Fruit fly (Drosophila melanogaster): ENCODE data around the gene CG13295.

Gene CG13295

DNA sequence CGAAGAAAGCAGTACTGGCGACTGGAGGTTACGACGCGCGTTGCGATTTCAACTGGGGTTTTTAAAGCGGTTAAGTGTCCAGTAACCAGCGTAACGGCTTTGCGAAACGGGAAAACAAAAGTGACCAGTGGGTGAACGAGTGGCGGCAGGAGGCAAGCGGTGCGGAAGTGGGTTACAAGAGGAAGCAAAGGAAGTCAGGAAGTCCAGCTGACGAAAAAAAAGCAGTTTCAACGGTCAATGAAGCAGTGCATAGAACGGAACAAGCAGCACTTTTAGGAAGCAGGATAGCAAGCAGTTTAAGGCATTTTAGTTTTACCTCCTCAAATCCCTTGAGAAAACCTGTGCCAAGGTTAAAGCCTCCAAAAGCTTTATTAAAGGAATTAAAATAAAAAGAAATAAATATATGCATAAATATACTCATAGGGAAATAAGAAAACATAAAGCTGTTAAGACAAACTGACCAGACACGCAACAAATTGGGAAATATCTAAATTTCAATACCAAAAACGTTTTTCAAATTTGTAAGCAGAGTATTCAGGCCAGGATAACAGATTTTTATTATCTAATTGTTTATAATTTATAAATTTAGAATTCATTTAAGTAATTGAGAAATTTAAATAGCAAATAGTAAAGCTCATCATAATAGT is 15.9 kb downstream of the CG13295 start, which contains the start of gene CG6592 (continued):
- TF ChIP-seq CG17568 (GFP tag; optimal IDR thresholded peaks at IDR 0.05) (peak; percentile 24), Elba2 (GFP tag; optimal IDR thresholded peaks at IDR 0.05) (peak; percentile 65), Poxn (GFP tag; IDR thresholded peaks at IDR 0.05) (no peak), CG10366 (GFP tag; IDR thresholded peaks at IDR 0.05) (peak; percentile 36; the same call in 1 of the 2 replicates), CG17328 (GFP tag; IDR thresholded peaks at IDR 0.05) (peak; percentile 76), CG17912 (GFP tag; optimal IDR thresholded peaks at IDR 0.05) (no peak), CG15011 (GFP tag; optimal IDR thresholded peaks at IDR 0.05) (no peak), CG13624 (GFP tag; optimal IDR thresholded peaks at IDR 0.05) (peak; percentile 19), CG1602 (GFP tag; optimal IDR thresholded peaks at IDR 0.05) (peak; percentile 48), sim (GFP tag; IDR thresholded peaks at IDR 0.05) (0 out of 2 replicates have a peak, but pooled peaks have one; percentile 33), CG1233 (GFP tag; optimal IDR thresholded peaks at IDR 0.05) (peak; percentile 64), CG10431 (GFP tag; optimal IDR thresholded peaks at IDR 0.05) (peak; percentile 3), CG6791 (GFP tag; IDR thresholded peaks at IDR 0.05; ENCODE audit: partially characterized antibody) (no peak), Ets65A (GFP tag) (peak; percentile 98), CG32532 (GFP tag; IDR thresholded peaks at IDR 0.05) (no peak), CG8388 (GFP tag; optimal IDR thresholded peaks at IDR 0.05) (no peak), Vsx1 (GFP tag; optimal IDR thresholded peaks at IDR 0.05) (no peak), CG10274 (GFP tag; optimal IDR thresholded peaks at IDR 0.05) (no peak), Hr51 (GFP tag; optimal IDR thresholded peaks at IDR 0.05) (peak in 1 of 2 experiments; percentile 14), CG17829 (tag; optimal IDR thresholded peaks at IDR 0.05) (peak; percentile 15), Ssrp (tag; optimal IDR thresholded peaks at IDR 0.05) (peak; percentile 20), gce (GFP tag; IDR thresholded peaks at IDR 0.05) (no peak), jing (GFP tag; optimal IDR thresholded peaks at IDR 0.05) (peak; percentile 5), org-1 (GFP tag; optimal IDR thresholded peaks at IDR 0.05) (peak; percentile 32), CG34422 (GFP tag; IDR thresholded peaks at IDR 0.05) (peak; percentile 22; the same call in 1 of the 3 replicates), CG12942 (GFP tag; optimal IDR thresholded peaks at IDR 0.05) (peak; percentile 14), NFAT (GFP tag; IDR thresholded peaks at IDR 0.05) (0 out of 2 replicates have a peak, but pooled peaks have one; percentile 5), BEAF-32 (GFP tag; optimal IDR thresholded peaks at IDR 0.05) (peak; percentile 11), CG7987 (GFP tag; optimal IDR thresholded peaks at IDR 0.05) (no peak), cad (GFP tag; optimal IDR thresholded peaks at IDR 0.05) (no peak), CG4820 (GFP tag; optimal IDR thresholded peaks at IDR 0.05) (peak; percentile 16), CG9876 (GFP tag; optimal IDR thresholded peaks at IDR 0.05) (peak; percentile 77), slp2 (GFP tag; optimal IDR thresholded peaks at IDR 0.05) (peak; percentile 4), dati (GFP tag; IDR thresholded peaks at IDR 0.05) (0 out of 2 replicates have a peak, but pooled peaks have one; percentile 34), chif (GFP tag; optimal IDR thresholded peaks at IDR 0.05) (peak; percentile 36 to 77), CG31224 (GFP tag; IDR thresholded peaks at IDR 0.05) (no peak), ci (GFP tag; IDR thresholded peaks at IDR 0.05) (peak; percentile 43; the same call in 1 of the 3 replicates), Chrac-16 (GFP tag; optimal IDR thresholded peaks at IDR 0.05) (peak; percentile 37), sima (GFP tag; optimal IDR thresholded peaks at IDR 0.05) (no peak), CG12155 (GFP tag; optimal IDR thresholded peaks at IDR 0.05) (no peak), Sin3A (optimal IDR thresholded peaks at IDR 0.05) (no peak), CG16863 (GFP tag; optimal IDR thresholded peaks at IDR 0.05) (peak; percentile 24), CG4424 (GFP tag; optimal IDR thresholded peaks at IDR 0.05) (no peak), ftz-f1 (GFP tag; optimal IDR thresholded peaks at IDR 0.05) (no peak), Hsf (GFP tag; optimal IDR thresholded peaks at IDR 0.05) (peak; percentile 67), ara (GFP tag; IDR thresholded peaks at IDR 0.05) (peak; percentile 47; the same call in 1 of the 2 replicates), CG8089 (GFP tag; optimal IDR thresholded peaks at IDR 0.05) (peak; percentile 67), ac (GFP tag; optimal IDR thresholded peaks at IDR 0.05) (peak; percentile 82), Xbp1 (GFP tag; optimal IDR thresholded peaks at IDR 0.05) (peak; percentile 29), fd96Cb (tag; optimal IDR thresholded peaks at IDR 0.05) (no peak), CG17612 (GFP tag; IDR thresholded peaks at IDR 0.05) (no peak)
